Worm (Caenorhabditis elegans): ENCODE data around the gene Y17G9B.11.
"Not testable (repeated sequence)": the region's sequence is repeated elsewhere in the genome, so short reads cannot be mapped to it uniquely, and the experiment has no call there.

The Y17G9B.11 gene

ce11 chrIV:4727935-4728334 is 28.5 kb upstream of the Y17G9B.11 start (continued):
- TF ChIP-seq cebp-1 (GFP tag; IDR thresholded peaks at IDR 0.05) (peak; percentile 97), cebp-1 (tag; optimal IDR thresholded peaks at IDR 0.05) (peak; percentile 95), egl-18 (GFP tag; IDR thresholded peaks at IDR 0.05) (peak; percentile 98), K12H6.12 (tag; optimal IDR thresholded peaks at IDR 0.05) (peak; percentile 94), mel-28 (tag; optimal IDR thresholded peaks at IDR 0.05; ENCODE audit: borderline replicate concordance) (peak; percentile 9), let-526 (GFP tag; IDR thresholded peaks at IDR 0.05) (peak; percentile 98), nhr-90 (tag; optimal IDR thresholded peaks at IDR 0.05) (peak; percentile 76), nhr-80 (tag; optimal IDR thresholded peaks at IDR 0.05) (peak; percentile 81), Y53F4B.3 (GFP tag; IDR thresholded peaks at IDR 0.05) (peak; percentile 91), somi-1 (GFP tag; optimal IDR thresholded peaks at IDR 0.05) (peak; percentile 95), egrh-3 (GFP tag; IDR thresholded peaks at IDR 0.05) (peak; percentile 94), snpc-4 (tag; optimal IDR thresholded peaks at IDR 0.05) (peak; percentile 16 to 88 (median 76)), T07F8.4 (tag; optimal IDR thresholded peaks at IDR 0.05) (peak; percentile 29), lir-1 (GFP tag; conservative IDR thresholded peaks at IDR 0.05) (peak; percentile 98), efl-1 (GFP tag; optimal IDR thresholded peaks at IDR 0.05) (peak; percentile 18), ceh-100 (GFP tag; IDR thresholded peaks at IDR 0.05) (peak; percentile 96), sea-2 (GFP tag; IDR thresholded peaks at IDR 0.05) (peak; percentile 100), ztf-28 (GFP tag; IDR thresholded peaks at IDR 0.05) (peak; percentile 100), ztf-22 (GFP tag; optimal IDR thresholded peaks at IDR 0.05) (peak; percentile 66), tlf-1 (GFP tag; optimal IDR thresholded peaks at IDR 0.05) (peak; percentile 98), pbrm-1 (GFP tag; IDR thresholded peaks at IDR 0.05) (peak; percentile 99), nhr-120 (GFP tag; IDR thresholded peaks at IDR 0.05) (peak; percentile 90; the same call in 1 of the 2 replicates), madf-10 (tag; optimal IDR thresholded peaks at IDR 0.05) (peak; percentile 88), hmg-1.2 (GFP tag; IDR thresholded peaks at IDR 0.05) (peak; percentile 100), hsf-1 (GFP tag; IDR thresholded peaks at IDR 0.05) (peak; percentile 94), ets-4 (GFP tag; optimal IDR thresholded peaks at IDR 0.05) (peak; percentile 60), Y79H2A.3 (GFP tag; conservative IDR thresholded peaks at IDR 0.05) (peak; percentile 96), nfyb-1 (GFP tag; IDR thresholded peaks at IDR 0.05) (peak; percentile 99), dox-1 (GFP tag; IDR thresholded peaks at IDR 0.05) (peak; percentile 100), madf-3 (GFP tag; IDR thresholded peaks at IDR 0.05) (peak; percentile 97), rec-8 (tag; optimal IDR thresholded peaks at IDR 0.05) (peak; percentile 5 to 6), ztf-26 (tag; optimal IDR thresholded peaks at IDR 0.05) (peak; percentile 96), ztf-6 (GFP tag; IDR thresholded peaks at IDR 0.05) (peak; percentile 99), lag-1 (GFP tag; IDR thresholded peaks at IDR 0.05) (peak; percentile 93; the same call in 1 of the 2 replicates), F37B4.10 (GFP tag; IDR thresholded peaks at IDR 0.05) (peak; percentile 100), B0035.1 (tag; optimal IDR thresholded peaks at IDR 0.05) (peak; percentile 83), lin-40 (tag; optimal IDR thresholded peaks at IDR 0.05) (peak; percentile 96), hmg-20 (GFP tag; IDR thresholded peaks at IDR 0.05) (peak; percentile 95), aptf-2 (GFP tag; conservative IDR thresholded peaks at IDR 0.05) (peak; percentile 98), Y67H2A.10 (GFP tag; conservative IDR thresholded peaks at IDR 0.05) (peak; percentile 98), let-607 (tag; optimal IDR thresholded peaks at IDR 0.05) (peak; percentile 81 to 96), rcor-1 (GFP tag; IDR thresholded peaks at IDR 0.05) (peak; percentile 98), F33H1.4 (GFP tag; IDR thresholded peaks at IDR 0.05) (peak; percentile 97), ceh-40 (GFP tag; IDR thresholded peaks at IDR 0.05) (peak; percentile 82), lin-26 (GFP tag; IDR thresholded peaks at IDR 0.05) (peak; percentile 97), lin-54 (GFP tag; optimal IDR thresholded peaks at IDR 0.05) (peak; percentile 95)
- not testable (repeated sequence) for TF ChIP-seq snpc-4 (GFP tag; optimal IDR thresholded peaks at IDR 0.05)
